Fruit fly (Drosophila melanogaster) whole organism, prepupa: ENCODE measurements around the gene CG15528.

Source experiments
- CG10631 ChIP-seq: fragments of 200-800 bp; sonication (Bioruptor generic); optimal IDR thresholded peaks from 2 replicates; lab custom pipeline; 2016; ENCODE audit warnings: missing biosample characterization, missing genetic modification characterization
- CG15336 ChIP-seq: fragments of 200-800 bp; sonication (Bioruptor generic); IDR thresholded peaks from 2 replicates; pipeline ENCODE4 v1.3.6; 2022; ENCODE audit warnings: missing biosample characterization, missing genetic modification characterization
- CG16779 ChIP-seq: fragments of 200-800 bp; sonication (Bioruptor generic); optimal IDR thresholded peaks from 3 replicates; lab custom pipeline; 2017; ENCODE audit warnings: missing biosample characterization, mild to moderate bottlenecking, missing genetic modification characterization
- CG6276 ChIP-seq: fragments of 200-800 bp; sonication (Bioruptor generic); optimal IDR thresholded peaks from 2 replicates; lab custom pipeline; 2017; ENCODE audit warnings: missing biosample characterization, mild to moderate bottlenecking, missing genetic modification characterization
- CG6792 ChIP-seq: fragments of 200-800 bp; sonication (Bioruptor generic); optimal IDR thresholded peaks from 3 replicates; lab custom pipeline; 2016; ENCODE audit warnings: missing biosample characterization, missing genetic modification characterization
- CG8119 ChIP-seq: fragments of 200-800 bp; sonication (Bioruptor generic); IDR thresholded peaks from 3 replicates; pipeline ENCODE4 v1.3.6; 2022; ENCODE audit warnings: missing biosample characterization, missing genetic modification characterization
- CG8319 ChIP-seq: fragments of 200-800 bp; sonication (Bioruptor generic); optimal IDR thresholded peaks from 3 replicates; lab custom pipeline; 2016; ENCODE audit warnings: missing biosample characterization, missing genetic modification characterization
- Hr38 ChIP-seq: sonication (Bioruptor generic); optimal IDR thresholded peaks from 2 replicates; lab custom pipeline; 2016; ENCODE audit warnings: missing biosample characterization, missing genetic modification characterization
- Hr39 ChIP-seq: fragments of 200-800 bp; sonication (Bioruptor generic); optimal IDR thresholded peaks from 2 replicates; lab custom pipeline; 2016; ENCODE audit warnings: missing biosample characterization, missing genetic modification characterization
- Hr4 ChIP-seq: fragments of 200-800 bp; sonication (Bioruptor generic); optimal IDR thresholded peaks from 3 replicates; lab custom pipeline; 2016; ENCODE audit warnings: missing biosample characterization, missing genetic modification characterization
- Smox ChIP-seq: fragments of 200-800 bp; sonication (Bioruptor generic); optimal IDR thresholded peaks from 3 replicates; lab custom pipeline; 2016; ENCODE audit warnings: missing biosample characterization, missing genetic modification characterization
- lz ChIP-seq: fragments of 200-800 bp; sonication (Bioruptor generic); optimal IDR thresholded peaks from 3 replicates; lab custom pipeline; 2016; ENCODE audit warnings: missing biosample characterization, missing genetic modification characterization
- pdm3 ChIP-seq: fragments of 200-800 bp; sonication (Bioruptor generic); optimal IDR thresholded peaks from 3 replicates; lab custom pipeline; 2016; ENCODE audit warnings: missing biosample characterization, missing genetic modification characterization
- topi ChIP-seq: fragments of 200-800 bp; sonication (Bioruptor generic); optimal IDR thresholded peaks from 3 replicates; lab custom pipeline; 2016; ENCODE audit warnings: missing biosample characterization, missing genetic modification characterization

DNA sequence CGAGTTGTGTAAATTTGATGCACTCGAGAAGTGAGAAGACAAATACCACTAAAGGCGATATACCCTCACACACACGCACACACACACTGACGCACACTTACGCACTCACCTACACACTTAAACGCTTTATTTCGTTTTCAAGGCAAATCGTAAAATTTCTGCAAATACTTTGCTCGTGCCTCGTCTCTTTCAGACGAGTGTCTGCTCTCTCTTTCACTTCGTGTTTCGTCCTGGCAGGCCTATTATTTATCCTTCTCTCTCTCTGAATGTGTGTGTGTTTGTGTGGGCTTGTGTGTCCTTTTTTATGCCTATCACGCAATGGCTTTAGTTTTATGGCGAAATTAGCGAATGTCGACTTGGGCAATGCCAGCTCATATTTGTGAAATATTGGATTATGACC, 46.3 kb upstream of the CG15528 start:
- TF ChIP-seq Hr4 (no peak), CG6792 (GFP tag; lab: Kevin White, UChicago) (no peak), topi (no peak), Smox (no peak), CG15336 (GFP tag; lab: Robert Waterston, UW) (no peak), Hr39 (GFP tag; lab: Kevin White, UChicago) (no peak), lz (no peak), CG10631 (GFP tag; lab: Kevin White, UChicago) (no peak), CG8319 (GFP tag; lab: Kevin White, UChicago) (no peak), Hr38 (GFP tag; lab: Kevin White, UChicago) (no peak), CG16779 (tag; lab: Kevin White, UChicago) (no peak), CG8119 (no peak), pdm3 (GFP tag; lab: Kevin White, UChicago) (no peak), CG6276 (no peak)
